Worm (Caenorhabditis elegans) whole organism, L1 larva: ENCODE results near the gene set-30.

Source experiments
- C16A3.4 ChIP-seq: fragments of 150-350 bp; optimal IDR thresholded peaks from 2 replicates; lab custom pipeline; 2014; ENCODE audit warnings: missing biosample characterization, missing genetic modification characterization
- F16B12.6 ChIP-seq: fragments of 150-350 bp; optimal IDR thresholded peaks from 2 replicates; lab custom pipeline; 2014; ENCODE audit warnings: missing biosample characterization, missing genetic modification characterization
- Y116A8C.19 ChIP-seq: sonication (generic microtip); optimal IDR thresholded peaks from 2 replicates; lab custom pipeline; 2016; ENCODE audit warnings: missing compliant biosample characterization, missing genetic modification characterization, borderline replicate concordance
- alr-1 ChIP-seq: fragments of 200-800 bp; sonication (Bioruptor generic); optimal IDR thresholded peaks from 2 replicates; lab custom pipeline; 2018; ENCODE audit warnings: borderline replicate concordance, mild to moderate bottlenecking, missing genetic modification characterization, missing compliant biosample characterization
- aly-2 ChIP-seq: fragments of 150-350 bp; optimal IDR thresholded peaks from 2 replicates; lab custom pipeline; 2014; ENCODE audit warnings: missing biosample characterization, missing genetic modification characterization
- blmp-1 ChIP-seq: fragments of 150-350 bp; optimal IDR thresholded peaks from 2 replicates; lab custom pipeline; 2014; ENCODE audit warnings: missing biosample characterization, missing genetic modification characterization
- ceh-63 ChIP-seq: fragments of 200-800 bp; sonication (Bioruptor generic); optimal IDR thresholded peaks from 2 replicates; lab custom pipeline; 2018; ENCODE audit warnings: mild to moderate bottlenecking, missing genetic modification characterization, missing compliant biosample characterization
- ceh-88 ChIP-seq: fragments of 200-800 bp; sonication (Bioruptor generic); IDR thresholded peaks from 2 replicates; pipeline ENCODE4 v1.3.6; 2022; ENCODE audit warnings: missing genetic modification characterization, missing compliant biosample characterization
- ces-1 ChIP-seq: fragments of 150-350 bp; optimal IDR thresholded peaks from 2 replicates; lab custom pipeline; 2014; ENCODE audit warnings: missing biosample characterization, missing genetic modification reagents, missing genetic modification characterization
- efl-1 ChIP-seq, 4 experiments: fragments of 150-350 bp; optimal IDR thresholded peaks in 3 of 4; peaks in 1 of 4; 1 replicate in 1 of 4; 2 replicates in 3 of 4; lab custom pipeline; 2014; ENCODE audit warnings: missing biosample characterization in 2 of 4, missing genetic modification characterization in 2 of 4, missing genetic modification reagents in 2 of 4
- efl-3 ChIP-seq: fragments of 200-800 bp; sonication (Bioruptor generic); optimal IDR thresholded peaks from 2 replicates; lab custom pipeline; 2018; ENCODE audit warnings: mild to moderate bottlenecking, missing genetic modification characterization, missing compliant biosample characterization
- egl-13 ChIP-seq: sonication (generic microtip); optimal IDR thresholded peaks from 2 replicates; lab custom pipeline; 2016; ENCODE audit warnings: missing genotype, missing genetic modification reagents, missing genetic modification characterization, missing compliant biosample characterization
- egl-27 ChIP-seq, 2 experiments: fragments of 150-350 bp in 1 of 2; sonication (generic microtip); optimal IDR thresholded peaks; 3 replicates each; lab custom pipeline; 2017 to 2018; ENCODE audit warnings: missing biosample characterization in 2 of 2, missing genetic modification characterization in 2 of 2, missing genetic modification reagents in 2 of 2
- ets-5 ChIP-seq: fragments of 200-800 bp; sonication (Bioruptor generic); IDR thresholded peaks from 2 replicates; pipeline ENCODE4 v1.3.6; 2022; ENCODE audit warnings: missing genetic modification characterization, missing compliant biosample characterization
- fos-1 ChIP-seq: fragments of 150-350 bp; optimal IDR thresholded peaks from 2 replicates; lab custom pipeline; 2014; ENCODE audit warnings: missing biosample characterization, missing genetic modification characterization
- grh-1 ChIP-seq: fragments of 200-800 bp; sonication (Bioruptor generic); IDR thresholded peaks from 2 replicates; pipeline ENCODE4 v1.3.6; 2022; ENCODE audit warnings: missing genetic modification reagents, missing genetic modification characterization, missing compliant biosample characterization
- hlh-4 ChIP-seq: sonication (generic microtip); optimal IDR thresholded peaks from 2 replicates; lab custom pipeline; 2016; ENCODE audit warnings: mild to moderate bottlenecking, missing genetic modification characterization, missing compliant biosample characterization
- hpl-2 ChIP-seq: fragments of 150-350 bp; optimal IDR thresholded peaks from 2 replicates; lab custom pipeline; 2014; ENCODE audit warnings: missing biosample characterization, missing genetic modification reagents, missing genetic modification characterization
- isw-1 ChIP-seq: fragments of 200-800 bp; sonication (Bioruptor generic); IDR thresholded peaks from 2 replicates; pipeline ENCODE4 v1.3.6; 2022; ENCODE audit warnings: missing genetic modification characterization, missing compliant biosample characterization
- lin-14 ChIP-seq: fragments of 200-800 bp; sonication (Bioruptor generic); optimal IDR thresholded peaks from 2 replicates; lab custom pipeline; 2018; ENCODE audit warnings: mild to moderate bottlenecking, missing genetic modification characterization, moderate library complexity, missing compliant biosample characterization
- lin-35 ChIP-seq, 2 experiments: fragments of 150-350 bp; optimal IDR thresholded peaks; 2 replicates each; lab custom pipeline; 2014; ENCODE audit warnings: missing biosample characterization in 2 of 2, missing genetic modification characterization in 2 of 2, missing genetic modification reagents in 2 of 2
- mab-9 ChIP-seq: fragments of 200-800 bp; sonication (Bioruptor generic); IDR thresholded peaks from 2 replicates; pipeline ENCODE4 v1.3.6; 2022; ENCODE audit warnings: missing genetic modification reagents, missing genetic modification characterization, missing compliant biosample characterization
- nhr-11 ChIP-seq: fragments of 150-350 bp; optimal IDR thresholded peaks from 2 replicates; lab custom pipeline; 2014; ENCODE audit warnings: missing biosample characterization, missing genetic modification characterization
- nhr-20 ChIP-seq: sonication (generic microtip); optimal IDR thresholded peaks from 2 replicates; lab custom pipeline; 2016; ENCODE audit warnings: mild to moderate bottlenecking, missing genetic modification characterization, missing compliant biosample characterization
- nhr-237 ChIP-seq: fragments of 150-350 bp; optimal IDR thresholded peaks from 2 replicates; lab custom pipeline; 2014; ENCODE audit warnings: missing biosample characterization, missing genetic modification characterization
- nhr-28 ChIP-seq: fragments of 150-350 bp; optimal IDR thresholded peaks from 2 replicates; lab custom pipeline; 2014; ENCODE audit warnings: missing biosample characterization, missing genetic modification characterization
- nhr-76 ChIP-seq: sonication (generic microtip); optimal IDR thresholded peaks from 2 replicates; lab custom pipeline; 2017; ENCODE audit warnings: missing biosample characterization, missing genetic modification characterization
- nhr-77 ChIP-seq: fragments of 150-350 bp; optimal IDR thresholded peaks from 2 replicates; lab custom pipeline; 2014; ENCODE audit warnings: missing biosample characterization, missing genetic modification characterization
- nhr-84 ChIP-seq: sonication (generic microtip); optimal IDR thresholded peaks from 2 replicates; lab custom pipeline; 2017; ENCODE audit warnings: missing biosample characterization, missing genetic modification characterization
- nhr-85 ChIP-seq: sonication (generic microtip); peaks from one replicate; lab custom pipeline; 2016; ENCODE audit warnings: missing genetic modification characterization, inconsistent platforms, missing compliant biosample characterization
- nhr-90 ChIP-seq: sonication (generic microtip); optimal IDR thresholded peaks from 2 replicates; lab custom pipeline; 2016; ENCODE audit warnings: mild to moderate bottlenecking, missing genetic modification characterization, missing compliant biosample characterization; ENCODE audit not compliant: poor library complexity
- pag-3 ChIP-seq: sonication (generic microtip); optimal IDR thresholded peaks from 2 replicates; lab custom pipeline; 2017; ENCODE audit warnings: missing genetic modification characterization, mild to moderate bottlenecking, missing compliant biosample characterization, antibody characterized with exemption, borderline replicate concordance; ENCODE audit not compliant: insufficient read depth
- pax-3 ChIP-seq: fragments of 200-800 bp; sonication (Bioruptor generic); optimal IDR thresholded peaks from 2 replicates; lab custom pipeline; 2018; ENCODE audit warnings: mild to moderate bottlenecking, missing genetic modification characterization, moderate library complexity, missing compliant biosample characterization
- rnt-1 ChIP-seq: sonication (generic microtip); optimal IDR thresholded peaks from 2 replicates; lab custom pipeline; 2016; ENCODE audit warnings: mild to moderate bottlenecking, missing genetic modification characterization, moderate library complexity, missing compliant biosample characterization
- sox-4 ChIP-seq: sonication (generic microtip); optimal IDR thresholded peaks from 2 replicates; lab custom pipeline; 2016; ENCODE audit warnings: missing genetic modification characterization, missing compliant biosample characterization
- swsn-7 ChIP-seq: sonication (generic microtip); optimal IDR thresholded peaks from 2 replicates; lab custom pipeline; 2016; ENCODE audit warnings: missing genetic modification characterization, missing compliant biosample characterization
- unc-130 ChIP-seq: fragments of 150-350 bp; optimal IDR thresholded peaks from 2 replicates; lab custom pipeline; 2017; ENCODE audit warnings: missing biosample characterization, missing genetic modification characterization, inconsistent platforms
- unc-30 ChIP-seq: sonication (generic microtip); optimal IDR thresholded peaks from 2 replicates; lab custom pipeline; 2017; ENCODE audit warnings: missing biosample characterization, missing genetic modification characterization
- unc-62 ChIP-seq: fragments of 150-350 bp; optimal IDR thresholded peaks from 2 replicates; lab custom pipeline; 2014; ENCODE audit warnings: missing biosample characterization, missing genetic modification reagents, missing genetic modification characterization
- unc-86 ChIP-seq: sonication (generic microtip); optimal IDR thresholded peaks from 2 replicates; lab custom pipeline; 2016; ENCODE audit warnings: missing genetic modification characterization, missing compliant biosample characterization
- unc-98 ChIP-seq: fragments of 200-800 bp; sonication (Bioruptor generic); IDR thresholded peaks from 2 replicates; pipeline ENCODE4 v1.3.6; 2022; ENCODE audit warnings: missing genetic modification characterization, missing compliant biosample characterization
- zag-1 ChIP-seq: fragments of 150-350 bp; optimal IDR thresholded peaks from 2 replicates; lab custom pipeline; 2014; ENCODE audit warnings: missing biosample characterization, missing genetic modification characterization
- ztf-11 ChIP-seq, 2 experiments: sonication (generic microtip); optimal IDR thresholded peaks; 2 replicates each; lab custom pipeline; 2016 to 2017; ENCODE audit warnings: missing genetic modification characterization in 2 of 2, missing biosample characterization in 1 of 2, missing compliant biosample characterization in 1 of 2
- ztf-4 ChIP-seq: fragments of 150-350 bp; optimal IDR thresholded peaks from 2 replicates; lab custom pipeline; 2014; ENCODE audit warnings: missing biosample characterization, missing genetic modification characterization

The set-30 gene

DNA sequence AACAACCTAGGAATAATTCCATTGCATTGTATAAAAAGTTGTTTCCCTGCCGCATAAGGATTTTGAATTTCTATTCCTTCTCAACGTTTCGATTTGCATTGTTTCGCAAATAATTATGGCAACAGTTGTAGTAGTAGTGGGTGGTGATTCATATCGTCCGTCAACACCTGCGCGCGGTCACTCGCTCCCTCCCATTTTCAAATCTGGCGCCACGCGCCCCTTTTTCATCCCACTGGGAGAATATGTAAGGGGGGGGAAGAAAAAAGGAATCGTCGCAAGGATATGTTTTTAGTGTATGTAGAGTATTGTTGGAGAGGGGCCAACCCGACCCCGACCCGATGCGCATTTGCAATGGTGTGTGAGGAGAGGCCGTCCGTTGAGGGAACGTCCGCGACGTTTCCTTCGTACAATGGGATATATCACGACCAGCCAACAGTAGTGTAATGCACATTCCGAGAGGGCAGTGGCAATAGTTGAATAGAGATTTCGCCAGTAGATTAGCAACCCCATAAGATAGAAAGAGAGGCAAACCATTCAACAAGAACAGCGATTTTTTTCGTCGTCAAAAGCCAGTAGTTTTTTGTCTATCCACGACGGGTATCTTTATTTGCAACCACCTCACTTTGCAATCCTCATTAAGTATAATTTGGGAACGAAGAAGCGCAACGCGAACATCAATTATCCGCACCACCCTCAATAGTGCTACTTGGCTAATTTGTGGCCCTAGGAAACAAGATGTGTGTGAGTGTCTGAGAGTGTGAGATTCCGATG is 38.0 kb upstream of the set-30 start:
- TF ChIP-seq aly-2 (tag; lab: Kevin White, UChicago) (no peak), pax-3 (tag; lab: Kevin White, UChicago) (no peak), blmp-1 (tag; lab: Kevin White, UChicago) (peak; percentile 14), C16A3.4 (no peak), mab-9 (GFP tag; lab: Robert Waterston, UW) (no peak), rnt-1 (tag; lab: Kevin White, UChicago) (peak; percentile 5), nhr-28 (tag; lab: Kevin White, UChicago) (no peak), lin-35 (GFP tag; optimal IDR thresholded peaks at IDR 0.05; lab: Kevin White, UChicago) (no peak), nhr-85 (tag; lab: Kevin White, UChicago) (peak; percentile 78), F16B12.6 (tag; lab: Kevin White, UChicago) (no peak), efl-1 (optimal IDR thresholded peaks at IDR 0.05; lab: Kevin White, UChicago) (no peak), efl-1 (GFP tag; optimal IDR thresholded peaks at IDR 0.05 in 1 of 2; lab: Kevin White, UChicago) (peak in 1 of 2 experiments; percentile 24), alr-1 (tag; lab: Kevin White, UChicago) (no peak), fos-1 (no peak), lin-14 (peak; percentile 16), unc-98 (GFP tag; lab: Robert Waterston, UW) (no peak), nhr-11 (tag; lab: Kevin White, UChicago) (no peak), unc-30 (tag; lab: Kevin White, UChicago) (no peak)
- TF ChIP-seq, all 84 proteins: peak for 5

DNA sequence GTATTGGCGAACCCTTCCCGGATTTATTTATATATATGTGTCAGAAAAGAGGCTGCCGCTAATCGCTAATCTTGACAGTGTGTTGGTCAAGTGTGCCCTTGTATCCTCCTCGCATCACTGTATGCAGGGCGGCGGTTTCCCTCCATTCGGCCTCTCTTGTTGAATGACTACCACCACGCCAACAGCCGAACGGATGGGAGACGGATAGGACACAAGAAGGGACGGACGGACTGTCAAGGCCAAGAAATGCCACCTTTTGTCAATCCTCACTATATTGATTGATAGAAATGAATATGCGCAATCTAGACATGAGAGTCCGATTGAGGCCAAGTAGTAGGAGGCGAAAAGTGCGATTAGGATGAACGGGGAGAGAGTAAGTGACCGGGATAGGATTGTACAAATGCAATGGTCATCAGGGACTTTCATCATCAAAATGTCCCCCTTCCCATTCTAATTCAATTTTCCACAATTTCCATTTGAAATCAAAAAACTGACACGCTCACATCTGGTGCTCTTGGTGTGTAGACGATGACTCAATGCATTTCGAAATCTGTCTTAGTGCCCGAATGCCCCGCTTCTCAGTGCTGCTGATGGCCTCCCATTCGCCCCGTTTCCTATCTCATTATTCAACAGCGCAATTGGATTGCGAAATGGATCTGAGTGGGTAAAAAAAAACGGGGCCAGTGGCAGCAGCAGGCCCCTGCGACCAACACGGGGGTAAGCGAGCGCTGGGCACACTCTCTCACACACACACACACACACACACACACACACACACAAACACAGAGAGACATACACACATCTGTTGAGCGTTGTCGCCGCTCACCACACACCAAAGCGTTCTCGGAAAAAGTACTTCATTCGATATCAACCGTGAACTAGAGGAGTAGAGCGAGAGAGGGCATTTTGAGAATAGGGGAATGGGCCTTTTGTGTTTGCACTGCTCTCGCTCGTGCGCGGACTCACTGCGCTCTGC is 37.1 kb upstream of the set-30 start:
- no peak for TF ChIP-seq unc-98 (GFP tag; lab: Robert Waterston, UW)
- peak; percentile 41; the same call in 1 of the 2 replicates for TF ChIP-seq isw-1 (GFP tag; lab: Robert Waterston, UW)
- TF ChIP-seq pax-3 (tag; lab: Kevin White, UChicago): no peak
- no peak for TF ChIP-seq mab-9 (GFP tag; lab: Robert Waterston, UW)
- peak; percentile 43 for TF ChIP-seq unc-86
- TF ChIP-seq efl-3 (GFP tag; lab: Kevin White, UChicago): no peak
- TF ChIP-seq ztf-4: peak; percentile 53
- TF ChIP-seq ces-1: peak; percentile 45
- peak; percentile 52 for TF ChIP-seq ceh-63 (GFP tag; lab: Kevin White, UChicago)
- no peak for TF ChIP-seq nhr-90
- peak; percentile 60 for TF ChIP-seq swsn-7 (tag; lab: Kevin White, UChicago)
- TF ChIP-seq ceh-88 (GFP tag; lab: Robert Waterston, UW): no peak
- TF ChIP-seq nhr-85 (tag; lab: Kevin White, UChicago): peak; percentile 60
- no peak for TF ChIP-seq unc-130
- TF ChIP-seq egl-13 (tag; lab: Kevin White, UChicago): peak; percentile 35
- no peak for TF ChIP-seq unc-62
- TF ChIP-seq aly-2 (tag; lab: Kevin White, UChicago): no peak
- peak; percentile 48 for TF ChIP-seq nhr-20 (tag; lab: Kevin White, UChicago)
- no peak for TF ChIP-seq hlh-4 (tag; lab: Kevin White, UChicago)
- TF ChIP-seq pag-3: no peak
- no peak for TF ChIP-seq hpl-2 (GFP tag; lab: Kevin White, UChicago)
- no peak for TF ChIP-seq nhr-28 (tag; lab: Kevin White, UChicago)
- TF ChIP-seq C16A3.4: peak; percentile 44
- no peak for TF ChIP-seq grh-1
- TF ChIP-seq ets-5: no peak
- no peak for TF ChIP-seq nhr-84
- TF ChIP-seq nhr-76 (tag; lab: Kevin White, UChicago): no peak
- TF ChIP-seq sox-4: no peak
- TF ChIP-seq nhr-77 (tag; lab: Kevin White, UChicago): peak; percentile 56
- TF ChIP-seq lin-35 (GFP tag; optimal IDR thresholded peaks at IDR 0.05; lab: Kevin White, UChicago): peak in 1 of 2 experiments; percentile 14
- TF ChIP-seq efl-1 (optimal IDR thresholded peaks at IDR 0.05; lab: Kevin White, UChicago): peak in 1 of 2 experiments; percentile 24
- peak in 1 of 2 experiments; percentile 67 for TF ChIP-seq efl-1 (GFP tag; optimal IDR thresholded peaks at IDR 0.05 in 1 of 2; lab: Kevin White, UChicago)
- peak in 1 of 2 experiments; percentile 49 for TF ChIP-seq egl-27 (tag; optimal IDR thresholded peaks at IDR 0.05; lab: Kevin White, UChicago)
- TF ChIP-seq nhr-237 (tag; lab: Kevin White, UChicago): no peak
- TF ChIP-seq F16B12.6 (tag; lab: Kevin White, UChicago): no peak
- TF ChIP-seq ztf-11 (tag; optimal IDR thresholded peaks at IDR 0.05; lab: Kevin White, UChicago): peak in 1 of 2 experiments; percentile 54
- TF ChIP-seq Y116A8C.19: no peak
- no peak for TF ChIP-seq zag-1 (tag; lab: Kevin White, UChicago)
